Worm (Caenorhabditis elegans) whole organism, early embryonic: ENCODE results near the gene C01G10.9.

Experiments
- F13C5.2 ChIP-seq: sonication (generic microtip); optimal IDR thresholded peaks from 2 replicates; lab custom pipeline; 2017; ENCODE audit warnings: mild to moderate bottlenecking, missing genetic modification characterization, inconsistent platforms, missing compliant biosample characterization
- ama-1 ChIP-seq: fragments of 150-350 bp; optimal IDR thresholded peaks from 2 replicates; lab custom pipeline; 2014
- hmg-4 ChIP-seq: fragments of 200-800 bp; sonication (Bioruptor generic); optimal IDR thresholded peaks from 2 replicates; lab custom pipeline; 2018; ENCODE audit warnings: mild to moderate bottlenecking, missing genetic modification characterization, missing compliant biosample characterization
- tbx-11 ChIP-seq: fragments of 200-800 bp; sonication (Bioruptor generic); IDR thresholded peaks from 2 replicates; pipeline ENCODE4 v1.3.6; 2022; ENCODE audit warnings: missing genetic modification characterization, missing compliant biosample characterization

DNA sequence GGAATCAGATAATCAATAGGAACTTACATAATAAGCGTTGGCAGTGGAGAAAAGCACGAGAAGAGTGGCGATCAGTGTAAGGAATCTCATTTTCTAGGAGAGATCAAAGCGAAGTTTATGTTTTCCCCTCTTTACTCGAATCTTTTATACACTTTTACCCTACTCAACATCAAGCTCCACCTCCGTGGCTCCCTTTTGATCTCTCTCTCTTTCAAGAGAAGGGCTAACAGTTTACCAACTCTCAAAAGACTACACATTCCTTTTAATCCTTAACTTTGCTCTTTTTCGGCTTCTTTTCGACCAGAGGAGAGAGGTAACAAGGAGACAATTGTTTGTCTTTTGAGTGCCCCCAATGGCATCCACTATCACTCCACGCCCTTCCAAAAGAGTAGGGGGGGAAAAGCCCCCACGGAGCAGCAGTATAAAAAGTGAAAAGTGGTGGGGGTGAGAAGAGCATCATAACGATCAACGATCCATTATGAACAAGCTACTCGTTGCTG lies 4.9 kb downstream of the C01G10.9 start, which contains the start of the genes C01G10.15 and C01G10.6:
- TF ChIP-seq ama-1 (no peak), hmg-4 (GFP tag; lab: Kevin White, UChicago) (no peak), F13C5.2 (tag; lab: Kevin White, UChicago) (no peak), tbx-11 (GFP tag; lab: Robert Waterston, UW) (no peak)
